Fruit fly (Drosophila melanogaster): ENCODE results near the gene Klp3A.

- TF ChIP-seq CG8632 (GFP tag; optimal IDR thresholded peaks at IDR 0.05) (peak; percentile 96), CG8319 (GFP tag; optimal IDR thresholded peaks at IDR 0.05) (peak; percentile 96), CG11902 (GFP tag; optimal IDR thresholded peaks at IDR 0.05) (peak; percentile 95), Hr39 (GFP tag; optimal IDR thresholded peaks at IDR 0.05) (peak; percentile 99), Lpt (GFP tag; optimal IDR thresholded peaks at IDR 0.05) (peak; percentile 95), OdsH (GFP tag; optimal IDR thresholded peaks at IDR 0.05) (peak; percentile 98), Hr38 (GFP tag; optimal IDR thresholded peaks at IDR 0.05) (no peak), Eip75B (GFP tag; optimal IDR thresholded peaks at IDR 0.05) (peak; percentile 98), svp (GFP tag) (peak; percentile 99), cyc (GFP tag; optimal IDR thresholded peaks at IDR 0.05) (peak; percentile 98), CG6854 (GFP tag; optimal IDR thresholded peaks at IDR 0.05) (peak; percentile 97), CG3919 (GFP tag; optimal IDR thresholded peaks at IDR 0.05) (peak; percentile 98), net (GFP tag; optimal IDR thresholded peaks at IDR 0.05) (peak; percentile 98)
Observed at dm6 chrX:2646022-2646761, 42.3 kb upstream of the Klp3A start.

All from whole organism, prepupa.